Worm (Caenorhabditis elegans) whole organism, L4 larva: ENCODE results near the gene mig-18.

ENCODE experiments used
- D1046.2 ChIP-seq: fragments of 200-800 bp; sonication (Bioruptor generic); IDR thresholded peaks from 2 replicates; pipeline ENCODE4 v1.3.6; 2022; ENCODE audit warnings: missing genetic modification characterization, missing compliant biosample characterization
- F26F4.8 ChIP-seq: fragments of 200-800 bp; sonication (Bioruptor generic); conservative IDR thresholded peaks from 2 replicates; pipeline ENCODE4 v1.3.6; 2022; ENCODE audit warnings: missing genetic modification characterization, missing compliant biosample characterization
- attf-4 ChIP-seq: sonication (generic microtip); optimal IDR thresholded peaks from 3 replicates; lab custom pipeline; 2017; ENCODE audit warnings: missing biosample characterization, missing genetic modification characterization
- ceh-32 ChIP-seq: sonication (generic microtip); optimal IDR thresholded peaks from 2 replicates; lab custom pipeline; 2016; ENCODE audit warnings: mild to moderate bottlenecking, missing genetic modification characterization, missing compliant biosample characterization; ENCODE audit not compliant: poor library complexity
- ceh-44 ChIP-seq: fragments of 200-800 bp; sonication (Bioruptor generic); IDR thresholded peaks from 2 replicates; pipeline ENCODE4 v1.3.6; 2022; ENCODE audit warnings: missing genetic modification reagents, missing genetic modification characterization, missing compliant biosample characterization
- ctbp-1 ChIP-seq: fragments of 200-800 bp; sonication (Bioruptor generic); IDR thresholded peaks from 2 replicates; pipeline ENCODE4 v1.3.6; 2022; ENCODE audit warnings: missing genetic modification reagents, missing genetic modification characterization, missing compliant biosample characterization
- daf-19 ChIP-seq: fragments of 200-800 bp; sonication (Bioruptor generic); conservative IDR thresholded peaks from 2 replicates; pipeline ENCODE4 v1.3.6; 2022; ENCODE audit warnings: missing genetic modification characterization, missing compliant biosample characterization
- dmd-9 ChIP-seq: fragments of 200-800 bp; sonication (Bioruptor generic); IDR thresholded peaks from 2 replicates; pipeline ENCODE4 v1.3.6; 2022; ENCODE audit warnings: missing genetic modification reagents, missing genetic modification characterization, missing compliant biosample characterization
- dpl-1 ChIP-seq: fragments of 150-350 bp; optimal IDR thresholded peaks from 2 replicates; lab custom pipeline; 2014; ENCODE audit warnings: missing biosample characterization, missing genetic modification reagents, missing genetic modification characterization
- egl-43 ChIP-seq: fragments of 200-800 bp; sonication (Bioruptor generic); IDR thresholded peaks from 2 replicates; pipeline ENCODE4 v1.3.6; 2022; ENCODE audit warnings: missing genetic modification reagents, missing genetic modification characterization, missing compliant biosample characterization
- gei-8 ChIP-seq: fragments of 200-800 bp; sonication (Bioruptor generic); optimal IDR thresholded peaks from 2 replicates; lab custom pipeline; 2018; ENCODE audit warnings: mild to moderate bottlenecking, missing genetic modification characterization, missing compliant biosample characterization
- hif-1 ChIP-seq, 2 experiments: sonication (generic microtip); optimal IDR thresholded peaks; 2 replicates each; lab custom pipeline; 2016 to 2017; ENCODE audit warnings: missing compliant biosample characterization in 2 of 2, missing genetic modification characterization in 2 of 2, missing genetic modification reagents in 2 of 2, missing genotype in 2 of 2, mild to moderate bottlenecking in 1 of 2
- hlh-30 ChIP-seq: sonication (generic microtip); optimal IDR thresholded peaks from 2 replicates; lab custom pipeline; 2017; ENCODE audit warnings: antibody characterized with exemption, mild to moderate bottlenecking, missing genetic modification characterization, missing compliant biosample characterization; ENCODE audit not compliant: insufficient read depth
- lin-13 ChIP-seq: fragments of 150-350 bp; optimal IDR thresholded peaks from 2 replicates; lab custom pipeline; 2014; ENCODE audit warnings: missing biosample characterization, missing genetic modification reagents, missing genetic modification characterization
- lin-38 ChIP-seq: fragments of 200-800 bp; sonication (Bioruptor generic); IDR thresholded peaks from 2 replicates; pipeline ENCODE4 v1.3.6; 2022; ENCODE audit warnings: missing genetic modification reagents, missing genetic modification characterization, missing compliant biosample characterization
- lir-3 ChIP-seq: sonication (generic microtip); optimal IDR thresholded peaks from 2 replicates; lab custom pipeline; 2016; ENCODE audit warnings: mild to moderate bottlenecking, missing genetic modification characterization, missing compliant biosample characterization
- lsy-2 ChIP-seq, 2 experiments: fragments of 150-350 bp in 1 of 2; sonication (generic microtip) in 1 of 2; optimal IDR thresholded peaks; 2 replicates each; lab custom pipeline; 2014 to 2017; ENCODE audit warnings: missing biosample characterization in 2 of 2, missing genetic modification characterization in 2 of 2
- mdl-1 ChIP-seq, 2 experiments: fragments of 150-350 bp in 1 of 2; sonication (generic microtip) in 1 of 2; optimal IDR thresholded peaks; 2 replicates each; lab custom pipeline; 2014 to 2017; ENCODE audit warnings: missing biosample characterization in 2 of 2, missing genetic modification characterization in 2 of 2
- mep-1 ChIP-seq: fragments of 150-350 bp; sonication (generic microtip); optimal IDR thresholded peaks from 3 replicates; lab custom pipeline; 2014; ENCODE audit warnings: missing biosample characterization, missing genetic modification characterization
- mes-2 ChIP-seq: sonication (generic microtip); optimal IDR thresholded peaks from 2 replicates; lab custom pipeline; 2016; ENCODE audit warnings: missing genotype, mild to moderate bottlenecking, missing genetic modification characterization, missing compliant biosample characterization; ENCODE audit not compliant: poor library complexity, severe bottlenecking
- nhr-11 ChIP-seq: fragments of 150-350 bp; optimal IDR thresholded peaks from 2 replicates; lab custom pipeline; 2014; ENCODE audit warnings: missing biosample characterization, missing genetic modification characterization
- nhr-28 ChIP-seq: fragments of 150-350 bp; optimal IDR thresholded peaks from 2 replicates; lab custom pipeline; 2014; ENCODE audit warnings: missing biosample characterization, missing genetic modification characterization
- nhr-42 ChIP-seq: fragments of 200-800 bp; sonication (Bioruptor generic); IDR thresholded peaks from 2 replicates; pipeline ENCODE4 v1.3.6; 2022; ENCODE audit warnings: missing genetic modification characterization, missing compliant biosample characterization
- nhr-6 ChIP-seq: fragments of 150-350 bp; optimal IDR thresholded peaks from 2 replicates; lab custom pipeline; 2014; ENCODE audit warnings: missing biosample characterization, missing genetic modification characterization
- nhr-76 ChIP-seq: fragments of 150-350 bp; optimal IDR thresholded peaks from 2 replicates; lab custom pipeline; 2014; ENCODE audit warnings: missing biosample characterization, missing genetic modification characterization
- nhr-77 ChIP-seq: fragments of 150-350 bp; optimal IDR thresholded peaks from 2 replicates; lab custom pipeline; 2014; ENCODE audit warnings: missing biosample characterization, missing genetic modification characterization
- php-3 ChIP-seq: fragments of 200-800 bp; sonication (Bioruptor generic); IDR thresholded peaks from 2 replicates; pipeline ENCODE4 v1.3.6; 2022; ENCODE audit warnings: missing genetic modification reagents, missing genetic modification characterization, missing compliant biosample characterization
- pqm-1 ChIP-seq: sonication (generic microtip); optimal IDR thresholded peaks from 2 replicates; lab custom pipeline; 2017; ENCODE audit warnings: missing biosample characterization, missing genetic modification characterization
- saeg-2 ChIP-seq: fragments of 200-800 bp; sonication (Bioruptor generic); IDR thresholded peaks from 2 replicates; pipeline ENCODE4 v1.3.6; 2022; ENCODE audit warnings: missing genetic modification reagents, missing genetic modification characterization, missing compliant biosample characterization
- spr-3 ChIP-seq: fragments of 200-800 bp; sonication (Bioruptor generic); optimal IDR thresholded peaks from 2 replicates; lab custom pipeline; 2018; ENCODE audit warnings: mild to moderate bottlenecking, missing genetic modification characterization, missing compliant biosample characterization
- unc-130 ChIP-seq: sonication (generic microtip); optimal IDR thresholded peaks from 2 replicates; lab custom pipeline; 2016; ENCODE audit warnings: missing genetic modification reagents, missing genetic modification characterization, missing compliant biosample characterization
- vab-7 ChIP-seq: fragments of 200-800 bp; sonication (Bioruptor generic); IDR thresholded peaks from 2 replicates; pipeline ENCODE4 v1.3.6; 2022; ENCODE audit warnings: missing genetic modification reagents, missing genetic modification characterization, missing compliant biosample characterization
- zfp-2 ChIP-seq: sonication (generic microtip); optimal IDR thresholded peaks from 2 replicates; lab custom pipeline; 2016; ENCODE audit warnings: mild to moderate bottlenecking, missing genetic modification characterization, missing compliant biosample characterization
- ztf-11 ChIP-seq: fragments of 150-350 bp; optimal IDR thresholded peaks from 2 replicates; lab custom pipeline; 2014; ENCODE audit warnings: missing biosample characterization, missing genetic modification characterization

Gene mig-18

ce11 chrIII:13418975-13419374 lies 15.9 kb downstream of the mig-18 start:
- TF ChIP-seq ctbp-1 (GFP tag; lab: Robert Waterston, UW) (no peak), saeg-2 (GFP tag; lab: Robert Waterston, UW) (no peak), ztf-11 (no peak), daf-19 (GFP tag; lab: Robert Waterston, UW) (no peak), lir-3 (tag; lab: Kevin White, UChicago) (no peak), egl-43 (GFP tag; lab: Robert Waterston, UW) (no peak), lsy-2 (tag; optimal IDR thresholded peaks at IDR 0.05; lab: Kevin White, UChicago) (no peak), D1046.2 (GFP tag; lab: Robert Waterston, UW) (no peak), attf-4 (tag; lab: Kevin White, UChicago) (no peak), mep-1 (tag; lab: Kevin White, UChicago) (no peak)
- TF ChIP-seq, all 104 proteins: peak for 0

ce11 chrIII:13423414-13423813 lies 20.4 kb downstream of the mig-18 start, which contains the start of gene exo-1:
Gene exo-1, plus strand, starts transcription at chrIII:13423514.
- TF ChIP-seq nhr-11 (tag; lab: Kevin White, UChicago) (peak; percentile 51), D1046.2 (GFP tag; lab: Robert Waterston, UW) (0 out of 2 replicates have a peak, but pooled peaks have one; percentile 20), vab-7 (GFP tag; lab: Robert Waterston, UW) (peak; percentile 28; the same call in 1 of the 2 replicates), mes-2 (tag; lab: Kevin White, UChicago) (peak; percentile 96), dmd-9 (GFP tag; lab: Robert Waterston, UW) (no peak), ceh-44 (GFP tag; lab: Robert Waterston, UW) (0 out of 2 replicates have a peak, but pooled peaks have one; percentile 29), nhr-77 (peak; percentile 94), ceh-32 (no peak), lin-13 (GFP tag; lab: Kevin White, UChicago) (peak; percentile 25), mep-1 (tag; lab: Kevin White, UChicago) (peak; percentile 80), lsy-2 (tag; optimal IDR thresholded peaks at IDR 0.05; lab: Kevin White, UChicago) (peak in 1 of 2 experiments; percentile 87), hif-1 (tag; optimal IDR thresholded peaks at IDR 0.05; lab: Kevin White, UChicago) (peak in 1 of 2 experiments; percentile 82), gei-8 (GFP tag; lab: Kevin White, UChicago) (no peak), php-3 (GFP tag; lab: Robert Waterston, UW) (no peak), F26F4.8 (GFP tag; lab: Robert Waterston, UW) (no peak), pqm-1 (tag; lab: Kevin White, UChicago) (peak; percentile 52), nhr-28 (tag; lab: Kevin White, UChicago) (peak; percentile 82), hlh-30 (tag; lab: Kevin White, UChicago) (peak; percentile 54), nhr-42 (GFP tag; lab: Robert Waterston, UW) (no peak), nhr-6 (tag; lab: Kevin White, UChicago) (peak; percentile 74), dpl-1 (GFP tag; lab: Kevin White, UChicago) (peak; percentile 86), mdl-1 (tag; optimal IDR thresholded peaks at IDR 0.05; lab: Kevin White, UChicago) (peak in 1 of 2 experiments; percentile 24), nhr-76 (tag; lab: Kevin White, UChicago) (no peak), unc-130 (GFP tag; lab: Kevin White, UChicago) (peak; percentile 87), lin-38 (peak; percentile 94)

ce11 chrIII:13426036-13426435 lies 23.0 kb downstream of the mig-18 start, which contains the start of gene cope-1:
Gene cope-1, plus strand, starts transcription at chrIII:13426264.
- TF ChIP-seq spr-3 (GFP tag; lab: Kevin White, UChicago), result no peak
- peak; percentile 51 for TF ChIP-seq dpl-1 (GFP tag; lab: Kevin White, UChicago)
- TF ChIP-seq zfp-2 (tag; lab: Kevin White, UChicago), result no peak
- TF ChIP-seq lin-38, result peak; percentile 36
- TF ChIP-seq lsy-2 (tag; optimal IDR thresholded peaks at IDR 0.05; lab: Kevin White, UChicago), result peak in 1 of 2 experiments; percentile 65
- TF ChIP-seq mes-2 (tag; lab: Kevin White, UChicago), result peak; percentile 43
